Worm (Caenorhabditis elegans): ENCODE measurements around the gene str-48.

The str-48 gene

ce11 chrIV:7111354-7111753 lies 10.5 kb upstream of the str-48 start, which contains the start of the genes ZC477.7 and ssq-3:
Gene ZC477.7 (minus strand): TSS chrIV:7111454.
Gene ssq-3 (plus strand): TSS chrIV:7111604.
- TF ChIP-seq ceh-28 (tag; optimal IDR thresholded peaks at IDR 0.05) = no peak
- TF ChIP-seq sea-2 (GFP tag; optimal IDR thresholded peaks at IDR 0.05) = no peak
- no peak for TF ChIP-seq nfya-1 (tag; optimal IDR thresholded peaks at IDR 0.05; ENCODE audit: insufficient read depth)
- no peak for TF ChIP-seq daf-12 (tag; optimal IDR thresholded peaks at IDR 0.05)
- no peak for TF ChIP-seq lin-15B (tag; optimal IDR thresholded peaks at IDR 0.05)
- no peak for TF ChIP-seq snpc-4 (tag; optimal IDR thresholded peaks at IDR 0.05)

- TF ChIP-seq nhr-25 (tag; optimal IDR thresholded peaks at IDR 0.05) (no peak), pha-4 (tag; optimal IDR thresholded peaks at IDR 0.05) (no peak), nhr-237 (tag; optimal IDR thresholded peaks at IDR 0.05) (no peak), fkh-2 (tag; optimal IDR thresholded peaks at IDR 0.05) (no peak), tbx-2 (tag; optimal IDR thresholded peaks at IDR 0.05) (no peak), mdl-1 (tag; optimal IDR thresholded peaks at IDR 0.05) (no peak), ceh-9 (tag; optimal IDR thresholded peaks at IDR 0.05) (no peak), skn-1 (tag; optimal IDR thresholded peaks at IDR 0.05) (no peak), egl-5 (tag; optimal IDR thresholded peaks at IDR 0.05) (no peak), elt-2 (tag; optimal IDR thresholded peaks at IDR 0.05) (no peak), pqm-1 (tag; optimal IDR thresholded peaks at IDR 0.05) (no peak), hmg-11 (tag; optimal IDR thresholded peaks at IDR 0.05) (no peak), elt-1 (tag; optimal IDR thresholded peaks at IDR 0.05) (no peak), nhr-77 (tag; optimal IDR thresholded peaks at IDR 0.05) (no peak)
These were observed 7.2 kb upstream of the str-48 start, which contains the start of gene nas-8 for ce11 chrIV:7114599-7114998. Gene nas-8 (plus strand): TSS chrIV:7114899.

DNA sequence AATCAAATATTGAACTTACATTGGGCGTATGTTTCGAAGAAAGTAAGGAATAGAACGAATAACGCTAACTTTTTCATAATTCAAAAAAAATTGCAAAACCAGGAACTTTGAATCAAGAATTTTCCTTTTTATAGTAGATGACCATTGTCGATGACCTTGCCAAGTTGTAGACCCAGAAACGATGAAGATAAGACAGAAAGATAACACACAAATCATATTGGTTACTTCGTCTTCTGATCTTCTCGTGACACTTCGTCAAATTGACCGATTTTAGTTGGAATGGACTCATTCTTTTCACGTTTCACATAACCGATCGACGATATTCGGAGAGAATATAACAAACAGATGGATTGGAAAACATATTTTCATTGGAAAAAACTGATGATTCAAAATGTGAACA lies 10.0 kb downstream of the str-48 start, which contains the start of gene grsp-3:
TSS of gene grsp-3 (minus strand) at position 149 of the 400 bp plus-strand sequence.
- TF ChIP-seq nhr-76 (tag; optimal IDR thresholded peaks at IDR 0.05) (no peak), elt-3 (tag; optimal IDR thresholded peaks at IDR 0.05) (peak in 1 of 3 experiments; percentile 61), nhr-23 (tag; optimal IDR thresholded peaks at IDR 0.05) (peak; percentile 89), elt-1 (tag; optimal IDR thresholded peaks at IDR 0.05) (peak; percentile 46), skn-1 (tag; optimal IDR thresholded peaks at IDR 0.05) (no peak), ceh-28 (tag; optimal IDR thresholded peaks at IDR 0.05) (peak; percentile 38), nhr-25 (tag; optimal IDR thresholded peaks at IDR 0.05) (peak; percentile 77), ama-1 (optimal IDR thresholded peaks at IDR 0.05) (no peak)

DNA sequence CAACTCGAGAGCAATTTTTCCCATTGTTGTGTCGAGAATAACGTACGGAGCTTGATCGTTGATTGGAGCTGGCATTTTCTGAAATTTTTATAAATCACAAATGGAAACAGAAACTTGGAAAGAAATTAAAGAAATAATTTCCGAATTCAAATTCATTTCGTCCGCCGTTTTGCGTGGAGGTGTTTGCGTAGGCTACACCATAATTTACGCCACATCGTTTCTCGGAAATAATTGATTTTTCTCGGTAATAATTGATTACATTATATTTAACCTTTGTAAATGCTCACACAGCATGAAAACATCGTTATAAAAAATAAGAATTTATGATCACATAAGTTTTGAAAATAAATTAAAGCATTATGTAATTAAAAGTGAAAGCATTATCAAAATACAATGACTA lies 11.3 kb downstream of the str-48 start, which contains the start of gene cyn-12:
TSS of gene cyn-12 (minus strand) at position 78 of the 400 bp plus-strand sequence.
- TF ChIP-seq sea-2 (GFP tag; optimal IDR thresholded peaks at IDR 0.05) (no peak), daf-12 (tag; optimal IDR thresholded peaks at IDR 0.05) (no peak), hmg-11 (tag; optimal IDR thresholded peaks at IDR 0.05) (peak; percentile 40), ceh-28 (tag; optimal IDR thresholded peaks at IDR 0.05) (peak; percentile 66), pqm-1 (tag; optimal IDR thresholded peaks at IDR 0.05) (peak; percentile 6), nhr-77 (tag; optimal IDR thresholded peaks at IDR 0.05) (no peak), nhr-76 (tag; optimal IDR thresholded peaks at IDR 0.05) (no peak), nhr-23 (tag; optimal IDR thresholded peaks at IDR 0.05) (peak; percentile 36), lsy-12 (tag; optimal IDR thresholded peaks at IDR 0.05) (no peak)

- TF ChIP-seq nhr-23 (tag; optimal IDR thresholded peaks at IDR 0.05) (no peak), nhr-12 (tag; optimal IDR thresholded peaks at IDR 0.05) (no peak), lin-39 (tag; optimal IDR thresholded peaks at IDR 0.05) (no peak), zag-1 (tag; optimal IDR thresholded peaks at IDR 0.05) (no peak), nhr-11 (tag; optimal IDR thresholded peaks at IDR 0.05) (no peak), ceh-16 (tag; optimal IDR thresholded peaks at IDR 0.05) (no peak), fkh-2 (tag; optimal IDR thresholded peaks at IDR 0.05) (no peak), egl-27 (tag; optimal IDR thresholded peaks at IDR 0.05) (no peak), ztf-11 (tag; optimal IDR thresholded peaks at IDR 0.05) (no peak), nhr-77 (tag; optimal IDR thresholded peaks at IDR 0.05) (no peak), mml-1 (tag; optimal IDR thresholded peaks at IDR 0.05) (no peak), unc-62 (GFP tag; optimal IDR thresholded peaks at IDR 0.05) (no peak), elt-1 (tag; optimal IDR thresholded peaks at IDR 0.05) (no peak), nfya-1 (tag; optimal IDR thresholded peaks at IDR 0.05; ENCODE audit: insufficient read depth) (no peak), sea-2 (GFP tag; optimal IDR thresholded peaks at IDR 0.05) (no peak), skn-1 (tag; optimal IDR thresholded peaks at IDR 0.05) (no peak), jun-1 (tag; optimal IDR thresholded peaks at IDR 0.05) (no peak), elt-2 (tag; optimal IDR thresholded peaks at IDR 0.05) (no peak)
These were observed 12.2 kb downstream of the str-48 start, which contains the start of gene mutd-1 for ce11 chrIV:7133983-7134382. Gene mutd-1 (minus strand): TSS chrIV:7134083.

All from whole organism, L3 larva.